Worm (Caenorhabditis elegans) whole organism, L3 larva: ENCODE results near the gene C34C12.1.

Experiments
- aly-2 ChIP-seq: fragments of 150-350 bp; optimal IDR thresholded peaks from 2 replicates; lab custom pipeline; 2014; ENCODE audit warnings: missing biosample characterization, missing genetic modification characterization
- ama-1 ChIP-seq: fragments of 150-350 bp; optimal IDR thresholded peaks from 2 replicates; lab custom pipeline; 2018
- fkh-10 ChIP-seq: sonication (generic microtip); optimal IDR thresholded peaks from 2 replicates; lab custom pipeline; 2017; ENCODE audit warnings: missing biosample characterization, missing genetic modification reagents, missing genetic modification characterization
- tbx-2 ChIP-seq: sonication (generic microtip); optimal IDR thresholded peaks from 2 replicates; lab custom pipeline; 2016; ENCODE audit warnings: mild to moderate bottlenecking, missing genetic modification characterization, missing compliant biosample characterization
- unc-62 ChIP-seq: fragments of 150-350 bp; sonication (generic microtip); optimal IDR thresholded peaks from 4 replicates; lab custom pipeline; 2014; ENCODE audit warnings: missing biosample characterization, missing genetic modification reagents, missing genetic modification characterization
- ztf-11 ChIP-seq: fragments of 150-350 bp; optimal IDR thresholded peaks from 2 replicates; lab custom pipeline; 2014; ENCODE audit warnings: missing biosample characterization, missing genetic modification characterization

DNA sequence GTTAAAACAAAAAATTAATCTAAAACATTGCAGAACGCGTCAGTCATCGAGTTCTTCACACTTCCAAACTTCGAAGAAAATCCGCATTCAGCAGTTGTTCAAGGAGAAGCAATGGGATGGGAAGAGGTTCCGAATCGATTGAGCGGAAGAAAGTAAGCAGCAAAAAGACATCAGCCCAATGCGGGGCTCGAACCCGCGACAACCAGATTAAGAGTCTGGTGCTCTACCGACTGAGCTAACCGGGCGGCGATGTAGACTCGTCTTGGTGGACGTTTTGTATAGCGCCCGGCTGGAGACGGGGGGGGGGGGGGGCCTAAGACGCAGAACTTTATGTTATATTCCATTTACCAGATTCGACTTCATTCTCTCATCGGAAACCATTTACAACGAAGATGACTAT lies 27.4 kb upstream of the C34C12.1 start:
- no peak for TF ChIP-seq ztf-11 (tag; lab: Kevin White, UChicago)
- no peak for TF ChIP-seq unc-62 (GFP tag; lab: Kevin White, UChicago)
- TF ChIP-seq ama-1 (lab: Kevin White, UChicago): no peak
- TF ChIP-seq tbx-2 (tag; lab: Kevin White, UChicago): no peak
- TF ChIP-seq fkh-10 (GFP tag; lab: Kevin White, UChicago): no peak
- no peak for TF ChIP-seq aly-2 (tag; lab: Kevin White, UChicago)
